Fruit fly (Drosophila melanogaster) whole organism, prepupa: ENCODE data around the gene Cyp4ac1.

Experiments
- Blimp-1 ChIP-seq: fragments of 200-800 bp; sonication (Bioruptor generic); optimal IDR thresholded peaks from 3 replicates; lab custom pipeline; 2017; ENCODE audit warnings: missing biosample characterization, missing genetic modification characterization, mild to moderate bottlenecking, moderate library complexity, missing genetic modification reagents
- CG10631 ChIP-seq: fragments of 200-800 bp; sonication (Bioruptor generic); optimal IDR thresholded peaks from 2 replicates; lab custom pipeline; 2016; ENCODE audit warnings: missing biosample characterization, missing genetic modification characterization
- CG10669 ChIP-seq: fragments of 200-800 bp; sonication (Bioruptor generic); optimal IDR thresholded peaks from 3 replicates; lab custom pipeline; 2018; ENCODE audit warnings: missing biosample characterization, mild to moderate bottlenecking, missing genetic modification characterization, moderate library complexity
- CG11294 ChIP-seq: fragments of 200-800 bp; sonication (Bioruptor generic); IDR thresholded peaks from 2 replicates; pipeline ENCODE4 v1.3.6; 2022; ENCODE audit warnings: missing biosample characterization, missing genetic modification characterization
- CG11762 ChIP-seq: fragments of 200-800 bp; sonication (Bioruptor generic); optimal IDR thresholded peaks from 3 replicates; lab custom pipeline; 2016; ENCODE audit warnings: missing biosample characterization, missing genetic modification characterization; ENCODE audit not compliant: insufficient read depth
- CG11902 ChIP-seq: fragments of 200-800 bp; sonication (Bioruptor generic); optimal IDR thresholded peaks from 3 replicates; lab custom pipeline; 2016; ENCODE audit warnings: missing biosample characterization, missing genetic modification characterization
- CG15336 ChIP-seq: fragments of 200-800 bp; sonication (Bioruptor generic); IDR thresholded peaks from 2 replicates; pipeline ENCODE4 v1.3.6; 2022; ENCODE audit warnings: missing biosample characterization, missing genetic modification characterization
- CG1621 ChIP-seq: fragments of 200-800 bp; sonication (Bioruptor generic); optimal IDR thresholded peaks from 3 replicates; lab custom pipeline; 2018; ENCODE audit warnings: missing biosample characterization, mild to moderate bottlenecking, missing genetic modification characterization
- CG16779 ChIP-seq: fragments of 200-800 bp; sonication (Bioruptor generic); optimal IDR thresholded peaks from 3 replicates; lab custom pipeline; 2017; ENCODE audit warnings: missing biosample characterization, mild to moderate bottlenecking, missing genetic modification characterization
- CG3032 ChIP-seq: fragments of 200-800 bp; optimal IDR thresholded peaks from 2 replicates; lab custom pipeline; 2019; ENCODE audit warnings: missing biosample characterization, mild to moderate bottlenecking, missing genetic modification characterization, moderate library complexity
- CG31627 ChIP-seq: fragments of 200-800 bp; sonication (Bioruptor generic); optimal IDR thresholded peaks from 3 replicates; lab custom pipeline; 2016; ENCODE audit warnings: missing biosample characterization, missing genetic modification characterization
- CG32006 ChIP-seq: fragments of 200-800 bp; sonication (Bioruptor generic); optimal IDR thresholded peaks from 3 replicates; lab custom pipeline; 2017; ENCODE audit warnings: missing biosample characterization, mild to moderate bottlenecking, missing genetic modification characterization
- CG34406 ChIP-seq: fragments of 200-800 bp; sonication (Bioruptor generic); optimal IDR thresholded peaks from 3 replicates; lab custom pipeline; 2016; ENCODE audit warnings: missing biosample characterization, missing genetic modification characterization
- CG6276 ChIP-seq: fragments of 200-800 bp; sonication (Bioruptor generic); optimal IDR thresholded peaks from 2 replicates; lab custom pipeline; 2017; ENCODE audit warnings: missing biosample characterization, mild to moderate bottlenecking, missing genetic modification characterization
- CG6792 ChIP-seq: fragments of 200-800 bp; sonication (Bioruptor generic); optimal IDR thresholded peaks from 3 replicates; lab custom pipeline; 2016; ENCODE audit warnings: missing biosample characterization, missing genetic modification characterization
- CG6808 ChIP-seq: fragments of 200-800 bp; sonication (Bioruptor generic); optimal IDR thresholded peaks from 3 replicates; lab custom pipeline; 2017; ENCODE audit warnings: missing biosample characterization, missing genetic modification characterization, mild to moderate bottlenecking, moderate library complexity, missing genetic modification reagents
- CG6854 ChIP-seq: fragments of 200-800 bp; sonication (Bioruptor generic); optimal IDR thresholded peaks from 2 replicates; lab custom pipeline; 2017; ENCODE audit warnings: missing biosample characterization, mild to moderate bottlenecking, missing genetic modification characterization
- CG7368 ChIP-seq: fragments of 200-800 bp; sonication (Bioruptor generic); optimal IDR thresholded peaks from 3 replicates; lab custom pipeline; 2016; ENCODE audit warnings: missing biosample characterization, missing genetic modification characterization
- CG8119 ChIP-seq: fragments of 200-800 bp; sonication (Bioruptor generic); IDR thresholded peaks from 3 replicates; pipeline ENCODE4 v1.3.6; 2022; ENCODE audit warnings: missing biosample characterization, missing genetic modification characterization
- CG8319 ChIP-seq: fragments of 200-800 bp; sonication (Bioruptor generic); optimal IDR thresholded peaks from 3 replicates; lab custom pipeline; 2016; ENCODE audit warnings: missing biosample characterization, missing genetic modification characterization
- CG8632 ChIP-seq: fragments of 200-800 bp; sonication (Bioruptor generic); optimal IDR thresholded peaks from 3 replicates; lab custom pipeline; 2016; ENCODE audit warnings: missing biosample characterization, missing genetic modification characterization
- CG9139 ChIP-seq: fragments of 200-800 bp; sonication (Bioruptor generic); optimal IDR thresholded peaks from 3 replicates; lab custom pipeline; 2017; ENCODE audit warnings: missing biosample characterization, mild to moderate bottlenecking, missing genetic modification characterization
- Eip75B ChIP-seq: fragments of 200-800 bp; sonication (Bioruptor generic); optimal IDR thresholded peaks from 3 replicates; lab custom pipeline; 2016; ENCODE audit warnings: missing biosample characterization, missing genetic modification characterization
- Eip78C ChIP-seq: fragments of 200-800 bp; sonication (Bioruptor generic); peaks from one replicate; lab custom pipeline; 2016; ENCODE audit warnings: missing biosample characterization, missing genetic modification characterization
- Eip93F ChIP-seq: fragments of 200-800 bp; sonication (Bioruptor generic); optimal IDR thresholded peaks from 2 replicates; lab custom pipeline; 2016; ENCODE audit warnings: missing biosample characterization, mild to moderate bottlenecking, missing genetic modification characterization
- Ets21C ChIP-seq: fragments of 200-800 bp; sonication (Bioruptor generic); optimal IDR thresholded peaks from 3 replicates; lab custom pipeline; 2016; ENCODE audit warnings: missing biosample characterization, missing genetic modification characterization
- Ets96B ChIP-seq: fragments of 200-800 bp; optimal IDR thresholded peaks from 2 replicates; lab custom pipeline; 2019; ENCODE audit warnings: missing biosample characterization, mild to moderate bottlenecking, missing genetic modification characterization, moderate library complexity
- Gug ChIP-seq: fragments of 200-800 bp; sonication (Bioruptor generic); IDR thresholded peaks from 2 replicates; pipeline ENCODE4 v1.3.6; 2022; ENCODE audit warnings: missing biosample characterization, missing genetic modification characterization
- Hr38 ChIP-seq: sonication (Bioruptor generic); optimal IDR thresholded peaks from 2 replicates; lab custom pipeline; 2016; ENCODE audit warnings: missing biosample characterization, missing genetic modification characterization
- Hr39 ChIP-seq: fragments of 200-800 bp; sonication (Bioruptor generic); optimal IDR thresholded peaks from 2 replicates; lab custom pipeline; 2016; ENCODE audit warnings: missing biosample characterization, missing genetic modification characterization
- Hr4 ChIP-seq: fragments of 200-800 bp; sonication (Bioruptor generic); optimal IDR thresholded peaks from 3 replicates; lab custom pipeline; 2016; ENCODE audit warnings: missing biosample characterization, missing genetic modification characterization
- Met ChIP-seq: fragments of 200-800 bp; sonication (Bioruptor generic); optimal IDR thresholded peaks from 3 replicates; lab custom pipeline; 2016; ENCODE audit warnings: missing biosample characterization, missing genetic modification characterization
- Smox ChIP-seq: fragments of 200-800 bp; sonication (Bioruptor generic); optimal IDR thresholded peaks from 3 replicates; lab custom pipeline; 2016; ENCODE audit warnings: missing biosample characterization, missing genetic modification characterization
- Sox102F ChIP-seq: fragments of 200-800 bp; sonication (Bioruptor generic); optimal IDR thresholded peaks from 2 replicates; lab custom pipeline; 2016; ENCODE audit warnings: missing biosample characterization, mild to moderate bottlenecking, missing genetic modification characterization
- Sox14 ChIP-seq: fragments of 200-800 bp; sonication (Bioruptor generic); optimal IDR thresholded peaks from 3 replicates; lab custom pipeline; 2016; ENCODE audit warnings: missing biosample characterization, missing genetic modification characterization
- Sox15 ChIP-seq: fragments of 200-800 bp; sonication (Bioruptor generic); optimal IDR thresholded peaks from 3 replicates; lab custom pipeline; 2016; ENCODE audit warnings: missing biosample characterization, missing genetic modification characterization
- achi ChIP-seq: fragments of 200-800 bp; sonication (Bioruptor generic); optimal IDR thresholded peaks from 3 replicates; lab custom pipeline; 2016; ENCODE audit warnings: missing biosample characterization, missing genetic modification characterization
- acj6 ChIP-seq: fragments of 200-800 bp; sonication (Bioruptor generic); optimal IDR thresholded peaks from 3 replicates; lab custom pipeline; 2016; ENCODE audit warnings: missing biosample characterization, missing genetic modification characterization
- cyc ChIP-seq: fragments of 200-800 bp; sonication (Bioruptor generic); optimal IDR thresholded peaks from 3 replicates; lab custom pipeline; 2016; ENCODE audit warnings: missing biosample characterization, missing genetic modification characterization
- dac ChIP-seq: fragments of 200-800 bp; sonication (Bioruptor generic); optimal IDR thresholded peaks from 2 replicates; lab custom pipeline; 2017; ENCODE audit warnings: missing biosample characterization, mild to moderate bottlenecking, missing genetic modification characterization
- dsx ChIP-seq: fragments of 200-800 bp; optimal IDR thresholded peaks from 3 replicates; lab custom pipeline; 2019; ENCODE audit warnings: missing biosample characterization, mild to moderate bottlenecking, missing genetic modification characterization, moderate library complexity; ENCODE audit not compliant: poor library complexity, severe bottlenecking
- eg ChIP-seq: fragments of 200-800 bp; sonication (Bioruptor generic); IDR thresholded peaks from 3 replicates; pipeline ENCODE4 v1.3.6; 2022; ENCODE audit warnings: missing biosample characterization, missing genetic modification characterization
- esn ChIP-seq: fragments of 200-800 bp; sonication (Bioruptor generic); optimal IDR thresholded peaks from 2 replicates; lab custom pipeline; 2016; ENCODE audit warnings: missing biosample characterization, mild to moderate bottlenecking, missing genetic modification characterization, moderate library complexity
- fd59A ChIP-seq: fragments of 200-800 bp; sonication (Bioruptor generic); optimal IDR thresholded peaks from 2 replicates; lab custom pipeline; 2017; ENCODE audit warnings: missing biosample characterization, mild to moderate bottlenecking, missing genetic modification characterization, missing genetic modification reagents
- fkh ChIP-seq: fragments of 200-800 bp; sonication (Bioruptor generic); optimal IDR thresholded peaks from 3 replicates; lab custom pipeline; 2017; ENCODE audit warnings: missing biosample characterization, mild to moderate bottlenecking, missing genetic modification characterization, moderate library complexity
- net ChIP-seq: fragments of 200-800 bp; sonication (Bioruptor generic); optimal IDR thresholded peaks from 3 replicates; lab custom pipeline; 2016; ENCODE audit warnings: missing biosample characterization, missing genetic modification characterization
- pdm3 ChIP-seq: fragments of 200-800 bp; sonication (Bioruptor generic); optimal IDR thresholded peaks from 3 replicates; lab custom pipeline; 2016; ENCODE audit warnings: missing biosample characterization, missing genetic modification characterization
- spab ChIP-seq: fragments of 200-800 bp; sonication (Bioruptor generic); optimal IDR thresholded peaks from 2 replicates; lab custom pipeline; 2017; ENCODE audit warnings: missing biosample characterization, mild to moderate bottlenecking, missing genetic modification characterization, missing genetic modification reagents

The Cyp4ac1 gene

dm6 chr2L:5292643-5292963 is 28.8 kb downstream of the Cyp4ac1 start (continued):
- TF ChIP-seq CG6808 (GFP tag; lab: Kevin White, UChicago) (peak; percentile 92), CG6276 (peak; percentile 44), dsx (GFP tag; lab: Kevin White, UChicago) (peak; percentile 96), Hr4 (GFP tag; lab: Kevin White, UChicago) (peak; percentile 73), Met (GFP tag; lab: Kevin White, UChicago) (peak; percentile 94), Gug (peak; percentile 73), fkh (GFP tag; lab: Kevin White, UChicago) (no peak), eg (GFP tag; lab: Robert Waterston, UW) (peak; percentile 78), pdm3 (GFP tag; lab: Kevin White, UChicago) (peak; percentile 94), CG34406 (peak; percentile 92), CG11294 (GFP tag; lab: Robert Waterston, UW) (peak; percentile 66), CG10669 (GFP tag; lab: Kevin White, UChicago) (peak; percentile 98), net (peak; percentile 86), CG11902 (peak; percentile 94)
- TF ChIP-seq, all 60 proteins: peak for 56

dm6 chr2L:5292977-5293513 is 29.2 kb downstream of the Cyp4ac1 start:
- TF ChIP-seq CG15336 (GFP tag; lab: Robert Waterston, UW) = peak; percentile 93
- peak; percentile 96 for TF ChIP-seq pdm3 (GFP tag; lab: Kevin White, UChicago)
- TF ChIP-seq dac (GFP tag; lab: Kevin White, UChicago) = peak; percentile 77
- TF ChIP-seq Smox (GFP tag; lab: Kevin White, UChicago) = peak; percentile 94
- peak; percentile 95 for TF ChIP-seq CG9139 (GFP tag; lab: Kevin White, UChicago)
- TF ChIP-seq Ets96B (tag; lab: Kevin White, UChicago) = peak; percentile 99
- TF ChIP-seq CG6808 (GFP tag; lab: Kevin White, UChicago) = peak; percentile 96
- TF ChIP-seq CG10631 (GFP tag; lab: Kevin White, UChicago) = peak; percentile 92
- TF ChIP-seq CG8632 (GFP tag; lab: Kevin White, UChicago) = peak; percentile 94
- peak; percentile 96 for TF ChIP-seq CG6792
- no peak for TF ChIP-seq Hr38
- peak; percentile 89 for TF ChIP-seq Sox15 (GFP tag; lab: Kevin White, UChicago)
- peak; percentile 86 for TF ChIP-seq CG11902
- TF ChIP-seq CG7368 (GFP tag; lab: Kevin White, UChicago) = peak; percentile 92
- peak; percentile 96 for TF ChIP-seq esn (GFP tag; lab: Kevin White, UChicago)
- TF ChIP-seq achi (GFP tag; lab: Kevin White, UChicago) = peak; percentile 94
- TF ChIP-seq CG6854 (GFP tag; lab: Kevin White, UChicago) = peak; percentile 86
- peak; percentile 95 for TF ChIP-seq fd59A
- peak; percentile 93 for TF ChIP-seq spab
- peak; percentile 95 for TF ChIP-seq CG34406
- TF ChIP-seq CG3032 (tag; lab: Kevin White, UChicago) = peak; percentile 97
- TF ChIP-seq CG32006 (GFP tag; lab: Kevin White, UChicago) = peak; percentile 92
- peak; percentile 82 for TF ChIP-seq Blimp-1
- TF ChIP-seq CG1621 (tag; lab: Kevin White, UChicago) = peak; percentile 94
- TF ChIP-seq CG10669 (GFP tag; lab: Kevin White, UChicago) = peak; percentile 97
- TF ChIP-seq Eip75B (GFP tag; lab: Kevin White, UChicago) = peak; percentile 97
- TF ChIP-seq Gug = peak; percentile 78
- TF ChIP-seq CG8119 (GFP tag; lab: Robert Waterston, UW) = peak; percentile 94
- peak; percentile 95 for TF ChIP-seq CG31627 (GFP tag; lab: Kevin White, UChicago)
- TF ChIP-seq CG8319 (GFP tag; lab: Kevin White, UChicago) = peak; percentile 85
- peak; percentile 94 for TF ChIP-seq Hr39 (GFP tag; lab: Kevin White, UChicago)
- TF ChIP-seq CG11762 = peak; percentile 91
- TF ChIP-seq fkh (GFP tag; lab: Kevin White, UChicago) = peak; percentile 70
- peak; percentile 93 for TF ChIP-seq Ets21C (GFP tag; lab: Kevin White, UChicago)
- TF ChIP-seq Eip78C = peak; percentile 98
- TF ChIP-seq acj6 = peak; percentile 96
- TF ChIP-seq Sox14 (GFP tag; lab: Kevin White, UChicago) = peak; percentile 99
- TF ChIP-seq CG6276 = peak; percentile 85
- peak; percentile 88 for TF ChIP-seq Eip93F (GFP tag; lab: Kevin White, UChicago)
- TF ChIP-seq CG16779 (tag; lab: Kevin White, UChicago) = peak; percentile 94
- peak; percentile 91 for TF ChIP-seq cyc (GFP tag; lab: Kevin White, UChicago)
- TF ChIP-seq dsx (GFP tag; lab: Kevin White, UChicago) = peak; percentile 95
- TF ChIP-seq eg (GFP tag; lab: Robert Waterston, UW) = peak; percentile 92
- peak; percentile 96 for TF ChIP-seq Sox102F
- TF ChIP-seq Hr4 (GFP tag; lab: Kevin White, UChicago) = peak; percentile 89
